Fruit fly (Drosophila melanogaster): ENCODE results near the gene gro.

- TF ChIP-seq Ets21C (GFP tag; optimal IDR thresholded peaks at IDR 0.05) (no peak), Lpt (GFP tag; optimal IDR thresholded peaks at IDR 0.05) (peak; percentile 67)
These were observed 22.3 kb upstream of the gro start for dm6 chr3R:26019232-26019631.
